Worm (Caenorhabditis elegans): ENCODE results near the gene ift-81.

- TF ChIP-seq F26F4.8 (GFP tag; conservative IDR thresholded peaks at IDR 0.05) (no peak), ama-1 (optimal IDR thresholded peaks at IDR 0.05) (no peak), pha-4 (GFP tag; IDR thresholded peaks at IDR 0.05) (no peak), pha-4 (tag; optimal IDR thresholded peaks at IDR 0.05) (no peak)
Measured at ce11 chrX:5297942-5298611, at the start of gene ift-81.

Measured in whole organism, L4 larva.